Fruit fly (Drosophila melanogaster) whole organism, embryonic: ENCODE measurements around the gene CG9240.

Experiments
- Bgb ChIP-seq: fragments of 200-800 bp; sonication (Bioruptor generic); IDR thresholded peaks from 2 replicates; pipeline ENCODE4 v1.3.6; 2022; ENCODE audit warnings: missing biosample characterization, missing genetic modification characterization; ENCODE audit not compliant: partially characterized antibody
- CG11560 ChIP-seq: fragments of 200-800 bp; sonication (Bioruptor generic); IDR thresholded peaks from 3 replicates; pipeline ENCODE4 v1.3.6; 2022; ENCODE audit warnings: missing biosample characterization, missing genetic modification characterization
- CG12391 ChIP-seq: fragments of 200-800 bp; sonication (Bioruptor generic); optimal IDR thresholded peaks from 3 replicates; lab custom pipeline; 2018; ENCODE audit warnings: missing biosample characterization, mild to moderate bottlenecking, missing genetic modification characterization, moderate library complexity
- CG12659 ChIP-seq: fragments of 200-800 bp; sonication (Bioruptor generic); optimal IDR thresholded peaks from 3 replicates; lab custom pipeline; 2017; ENCODE audit warnings: mild to moderate bottlenecking, missing biosample characterization, missing genetic modification reagents, missing genetic modification characterization
- CG12744 ChIP-seq: fragments of 200-800 bp; sonication (Bioruptor generic); optimal IDR thresholded peaks from 2 replicates; lab custom pipeline; 2016; ENCODE audit warnings: missing biosample characterization, missing genetic modification characterization
- CG14860 ChIP-seq: fragments of 200-800 bp; sonication (Bioruptor generic); IDR thresholded peaks from 3 replicates; pipeline ENCODE4 v1.3.6; 2022; ENCODE audit warnings: missing biosample characterization, missing genetic modification characterization; ENCODE audit not compliant: partially characterized antibody
- CG1647 ChIP-seq: fragments of 200-800 bp; sonication (Bioruptor generic); optimal IDR thresholded peaks from 3 replicates; lab custom pipeline; 2016; ENCODE audit warnings: missing biosample characterization, missing genetic modification characterization
- CG16815 ChIP-seq: fragments of 200-800 bp; sonication (Bioruptor generic); optimal IDR thresholded peaks from 3 replicates; lab custom pipeline; 2017; ENCODE audit warnings: missing biosample characterization, mild to moderate bottlenecking, missing genetic modification characterization
- CG17829 ChIP-seq: fragments of 200-800 bp; optimal IDR thresholded peaks from 2 replicates; lab custom pipeline; 2019; ENCODE audit warnings: missing biosample characterization, mild to moderate bottlenecking, missing genetic modification characterization, moderate library complexity
- CG2116 ChIP-seq: fragments of 200-800 bp; sonication (Bioruptor generic); optimal IDR thresholded peaks from 3 replicates; lab custom pipeline; 2018; ENCODE audit warnings: missing biosample characterization, mild to moderate bottlenecking, missing genetic modification characterization
- CG2120 ChIP-seq: fragments of 200-800 bp; sonication (Bioruptor generic); optimal IDR thresholded peaks from 3 replicates; lab custom pipeline; 2016; ENCODE audit warnings: missing biosample characterization, missing genetic modification characterization
- CG2129 ChIP-seq: fragments of 200-800 bp; sonication (Bioruptor generic); IDR thresholded peaks from 2 replicates; pipeline ENCODE4 v1.3.6; 2022; ENCODE audit warnings: missing biosample characterization, missing genetic modification characterization; ENCODE audit not compliant: partially characterized antibody
- CG30431 ChIP-seq: fragments of 200-800 bp; sonication (Bioruptor generic); optimal IDR thresholded peaks from 2 replicates; lab custom pipeline; 2017; ENCODE audit warnings: missing biosample characterization, missing genetic modification characterization
- CG3163 ChIP-seq: fragments of 200-800 bp; sonication (Bioruptor generic); optimal IDR thresholded peaks from 3 replicates; lab custom pipeline; 2016; ENCODE audit warnings: missing biosample characterization, missing genetic modification characterization
- CG33557 ChIP-seq: fragments of 200-800 bp; sonication (Bioruptor generic); optimal IDR thresholded peaks from 2 replicates; lab custom pipeline; 2019; ENCODE audit warnings: missing biosample characterization, mild to moderate bottlenecking, missing genetic modification characterization, moderate library complexity
- CG34224 ChIP-seq: fragments of 200-800 bp; sonication (Bioruptor generic); IDR thresholded peaks from 3 replicates; pipeline ENCODE4 v1.3.6; 2022; ENCODE audit warnings: missing biosample characterization, missing genetic modification characterization; ENCODE audit not compliant: partially characterized antibody
- CG3838 ChIP-seq: fragments of 200-800 bp; sonication (Bioruptor generic); optimal IDR thresholded peaks from 3 replicates; lab custom pipeline; 2016; ENCODE audit warnings: missing biosample characterization, missing genetic modification characterization
- CG7786 ChIP-seq: fragments of 200-800 bp; sonication (Bioruptor generic); optimal IDR thresholded peaks from 2 replicates; lab custom pipeline; 2016; ENCODE audit warnings: missing biosample characterization, missing genetic modification characterization
- CG7963 ChIP-seq: fragments of 200-800 bp; sonication (Bioruptor generic); IDR thresholded peaks from 3 replicates; pipeline ENCODE4 v1.3.6; 2022; ENCODE audit warnings: missing biosample characterization, missing genetic modification characterization; ENCODE audit not compliant: partially characterized antibody
- CG8359 ChIP-seq: fragments of 200-800 bp; sonication (Bioruptor generic); optimal IDR thresholded peaks from 2 replicates; lab custom pipeline; 2017; ENCODE audit warnings: missing biosample characterization, mild to moderate bottlenecking, missing genetic modification characterization, borderline replicate concordance
- CHES-1-like ChIP-seq: fragments of 200-800 bp; sonication (Bioruptor generic); optimal IDR thresholded peaks from 2 replicates; lab custom pipeline; 2016; ENCODE audit warnings: missing biosample characterization, missing genetic modification characterization
- Deaf1 ChIP-seq: fragments of 200-800 bp; optimal IDR thresholded peaks from 3 replicates; lab custom pipeline; 2019; ENCODE audit warnings: missing biosample characterization, mild to moderate bottlenecking, missing genetic modification characterization, moderate library complexity
- Dp ChIP-seq: fragments of 200-800 bp; sonication (Bioruptor generic); optimal IDR thresholded peaks from 2 replicates; lab custom pipeline; 2018; ENCODE audit warnings: missing biosample characterization, mild to moderate bottlenecking, missing genetic modification characterization, moderate library complexity
- Dref ChIP-seq: fragments of 200-800 bp; sonication (Bioruptor generic); IDR thresholded peaks from 2 replicates; pipeline ENCODE4 v1.3.6; 2022; ENCODE audit warnings: missing biosample characterization, missing genetic modification characterization
- E2f2 ChIP-seq: fragments of 200-800 bp; sonication (Bioruptor generic); IDR thresholded peaks from 2 replicates; pipeline ENCODE4 v1.3.6; 2022; ENCODE audit warnings: missing biosample characterization, missing genetic modification characterization
- Ets97D ChIP-seq: fragments of 200-800 bp; sonication (Bioruptor generic); optimal IDR thresholded peaks from 3 replicates; lab custom pipeline; 2016; ENCODE audit warnings: missing biosample characterization, missing genetic modification characterization
- HHEX ChIP-seq: fragments of 200-800 bp; sonication (Bioruptor generic); optimal IDR thresholded peaks from 3 replicates; lab custom pipeline; 2017; ENCODE audit warnings: missing biosample characterization, mild to moderate bottlenecking, missing genetic modification characterization, missing genetic modification reagents
- HLH4C ChIP-seq: fragments of 200-800 bp; sonication (Bioruptor generic); IDR thresholded peaks from 3 replicates; pipeline ENCODE4 v1.3.6; 2022; ENCODE audit warnings: missing biosample characterization, missing genetic modification characterization; ENCODE audit not compliant: partially characterized antibody
- HmgZ ChIP-seq: fragments of 200-800 bp; sonication (Bioruptor generic); optimal IDR thresholded peaks from 2 replicates; lab custom pipeline; 2018; ENCODE audit warnings: missing biosample characterization, mild to moderate bottlenecking, missing genetic modification characterization
- MBD-R2 ChIP-seq: fragments of 200-800 bp; sonication (Bioruptor generic); IDR thresholded peaks from 2 replicates; pipeline ENCODE4 v1.3.6; 2022; ENCODE audit warnings: missing biosample characterization, missing genetic modification characterization
- Myb ChIP-seq: fragments of 200-800 bp; sonication (Bioruptor generic); optimal IDR thresholded peaks from 2 replicates; lab custom pipeline; 2016; ENCODE audit warnings: missing biosample characterization, missing genetic modification characterization
- NfI ChIP-seq: fragments of 200-800 bp; sonication (Bioruptor generic); optimal IDR thresholded peaks from 3 replicates; lab custom pipeline; 2018; ENCODE audit warnings: missing biosample characterization, mild to moderate bottlenecking, missing genetic modification characterization, moderate library complexity
- Scr ChIP-seq: fragments of 200-800 bp; sonication (Bioruptor generic); IDR thresholded peaks from 2 replicates; pipeline ENCODE4 v1.3.6; 2022; ENCODE audit warnings: missing biosample characterization, missing genetic modification characterization; ENCODE audit not compliant: partially characterized antibody
- Sox100B ChIP-seq: fragments of 200-800 bp; sonication (Bioruptor generic); optimal IDR thresholded peaks from 3 replicates; lab custom pipeline; 2018; ENCODE audit warnings: missing biosample characterization, mild to moderate bottlenecking, missing genetic modification characterization
- Sry-δ ChIP-seq: fragments of 200-800 bp; sonication (Bioruptor generic); optimal IDR thresholded peaks from 2 replicates; lab custom pipeline; 2016; ENCODE audit warnings: missing biosample characterization, missing genetic modification characterization
- ato ChIP-seq: fragments of 200-800 bp; sonication (Bioruptor generic); IDR thresholded peaks from 2 replicates; pipeline ENCODE4 v1.3.6; 2022; ENCODE audit warnings: missing biosample characterization, missing genetic modification characterization; ENCODE audit not compliant: partially characterized antibody
- chn ChIP-seq: fragments of 200-800 bp; sonication (Bioruptor generic); optimal IDR thresholded peaks from 2 replicates; lab custom pipeline; 2016; ENCODE audit warnings: missing biosample characterization, missing genetic modification characterization
- crp ChIP-seq, 2 experiments: fragments of 200-800 bp; sonication (Bioruptor generic); optimal IDR thresholded peaks; 2 replicates in 1 of 2; 3 replicates in 1 of 2; lab custom pipeline; 2017; ENCODE audit warnings: missing biosample characterization in 2 of 2, missing genetic modification characterization in 2 of 2, mild to moderate bottlenecking in 1 of 2, moderate library complexity in 1 of 2
- phol ChIP-seq: fragments of 200-800 bp; sonication (Bioruptor generic); optimal IDR thresholded peaks from 3 replicates; lab custom pipeline; 2018; ENCODE audit warnings: missing biosample characterization, mild to moderate bottlenecking, missing genetic modification characterization, moderate library complexity
- sc ChIP-seq, 3 experiments: fragments of >200 bp in 2 of 3; fragments of 200-800 bp in 1 of 3; sonication (Bioruptor generic) in 1 of 3; optimal IDR thresholded peaks; 2 replicates in 2 of 3; 3 replicates in 1 of 3; lab custom pipeline; 2017; ENCODE audit warnings: mild to moderate bottlenecking in 1 of 3, missing biosample characterization in 1 of 3, missing genetic modification characterization in 1 of 3, missing genetic modification reagents in 1 of 3
- sob ChIP-seq: fragments of 200-800 bp; sonication (Bioruptor generic); IDR thresholded peaks from 2 replicates; pipeline ENCODE4 v1.3.6; 2022; ENCODE audit warnings: missing biosample characterization, missing genetic modification characterization
- sug ChIP-seq: fragments of 200-800 bp; optimal IDR thresholded peaks from 2 replicates; lab custom pipeline; 2019; ENCODE audit warnings: missing biosample characterization, mild to moderate bottlenecking, missing genetic modification characterization, moderate library complexity
- tgo ChIP-seq: fragments of 200-800 bp; sonication (Bioruptor generic); IDR thresholded peaks from 3 replicates; pipeline ENCODE4 v1.3.6; 2022; ENCODE audit warnings: missing biosample characterization, missing genetic modification characterization
- trem ChIP-seq: fragments of 200-800 bp; optimal IDR thresholded peaks from 3 replicates; lab custom pipeline; 2019; ENCODE audit warnings: missing biosample characterization, mild to moderate bottlenecking, missing genetic modification characterization, moderate library complexity
- vnd ChIP-seq: fragments of 200-800 bp; sonication (Bioruptor generic); IDR thresholded peaks from 3 replicates; pipeline ENCODE4 v1.3.6; 2022; ENCODE audit warnings: missing biosample characterization, missing genetic modification characterization; ENCODE audit not compliant: partially characterized antibody

The CG9240 gene

dm6 chrX:15731968-15732367 is 30.9 kb upstream of the CG9240 start, which contains the start of gene CG8191 (continued):
- TF ChIP-seq Scr (GFP tag; lab: Robert Waterston, UW), result peak; percentile 66
- peak; percentile 61; the same call in 2 of the 3 replicates for TF ChIP-seq vnd (GFP tag; lab: Robert Waterston, UW)
- TF ChIP-seq CG14860 (GFP tag; lab: Robert Waterston, UW), result peak; percentile 38; the same call in 2 of the 3 replicates
- TF ChIP-seq Dref (GFP tag; lab: Robert Waterston, UW), result peak; percentile 82
- TF ChIP-seq E2f2, result peak; percentile 87
- peak; percentile 61; the same call in 1 of the 3 replicates for TF ChIP-seq CG7963 (GFP tag; lab: Robert Waterston, UW)
- peak; percentile 80 for TF ChIP-seq CG34224 (GFP tag; lab: Robert Waterston, UW)
- TF ChIP-seq CG2116 (GFP tag; lab: Kevin White, UChicago), result peak; percentile 72
- TF ChIP-seq CG2129, result peak; percentile 45; the same call in 1 of the 2 replicates

DNA sequence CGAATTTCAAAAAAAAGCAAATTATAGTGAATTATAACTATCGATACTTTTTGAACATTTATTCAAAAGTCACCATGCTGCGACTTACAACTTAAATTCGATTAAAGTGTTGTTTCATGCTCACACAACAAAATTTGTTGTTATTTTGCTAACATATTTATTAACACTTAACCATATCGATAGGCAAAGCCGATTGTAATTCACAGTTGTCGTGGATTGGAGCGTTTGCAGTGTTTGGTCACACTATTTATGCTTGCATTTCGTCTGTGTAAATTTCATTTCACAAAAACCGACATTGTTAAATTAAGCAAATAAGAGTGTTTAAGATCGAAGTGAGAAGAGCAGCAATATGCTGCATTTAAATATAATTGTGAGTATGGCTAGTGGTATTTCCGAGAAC is 11.3 kb upstream of the CG9240 start, which contains the start of gene HUWE1:
Gene HUWE1 (plus strand): TSS at position 220 of the 400 bp plus-strand sequence.
- TF ChIP-seq CG33557 (GFP tag; lab: Kevin White, UChicago), result peak; percentile 5
- TF ChIP-seq CG16815, result no peak
- no peak for TF ChIP-seq chn (GFP tag; lab: Kevin White, UChicago)
- peak; percentile 11 for TF ChIP-seq NfI (GFP tag; lab: Kevin White, UChicago)
- TF ChIP-seq CG2129, result peak; percentile 53; the same call in 1 of the 2 replicates
- TF ChIP-seq HLH4C (GFP tag; lab: Robert Waterston, UW), result peak; percentile 71
- peak; percentile 63 for TF ChIP-seq Ets97D (GFP tag; lab: Kevin White, UChicago)
- TF ChIP-seq crp (GFP tag; optimal IDR thresholded peaks at IDR 0.05; lab: Kevin White, UChicago), result peak in 1 of 2 experiments; percentile 29
- TF ChIP-seq CG1647, result peak; percentile 12
- no peak for TF ChIP-seq Sox100B (GFP tag; lab: Kevin White, UChicago)
- TF ChIP-seq CG8359 (GFP tag; lab: Kevin White, UChicago), result no peak
- TF ChIP-seq CG14860 (GFP tag; lab: Robert Waterston, UW), result peak; percentile 60
- TF ChIP-seq CG30431 (GFP tag; lab: Kevin White, UChicago), result no peak
- no peak for TF ChIP-seq sc (optimal IDR thresholded peaks at IDR 0.05; lab: Kevin White, UChicago)
- no peak for TF ChIP-seq sc (GFP tag; optimal IDR thresholded peaks at IDR 0.05; lab: Kevin White, UChicago)
- peak; percentile 45; the same call in 1 of the 2 replicates for TF ChIP-seq sob (GFP tag; lab: Robert Waterston, UW)
- TF ChIP-seq CG12659 (GFP tag; lab: Kevin White, UChicago), result peak; percentile 73
- peak; percentile 85 for TF ChIP-seq Sry-δ
- TF ChIP-seq CG7786, result peak; percentile 14
- peak; percentile 58 for TF ChIP-seq phol (tag; lab: Kevin White, UChicago)
- peak; percentile 43 for TF ChIP-seq CHES-1-like
- TF ChIP-seq vnd (GFP tag; lab: Robert Waterston, UW), result peak; percentile 67
- TF ChIP-seq ato, result peak; percentile 61; the same call in 1 of the 2 replicates
- no peak for TF ChIP-seq sug (tag; lab: Kevin White, UChicago)
- peak; percentile 33 for TF ChIP-seq CG3163
- peak; percentile 57 for TF ChIP-seq trem (tag; lab: Kevin White, UChicago)
- peak; percentile 56 for TF ChIP-seq MBD-R2
- TF ChIP-seq Dp, result peak; percentile 68
- peak; percentile 49; the same call in 1 of the 3 replicates for TF ChIP-seq CG11560 (tag; lab: Robert Waterston, UW)
- peak; percentile 79 for TF ChIP-seq Bgb (GFP tag; lab: Robert Waterston, UW)
- peak; percentile 45 for TF ChIP-seq CG17829 (tag; lab: Kevin White, UChicago)
- peak; percentile 63 for TF ChIP-seq HmgZ (tag; lab: Kevin White, UChicago)
- TF ChIP-seq Myb, result peak; percentile 61
- TF ChIP-seq CG12744, result no peak
- no peak for TF ChIP-seq CG3838 (GFP tag; lab: Kevin White, UChicago)
- TF ChIP-seq CG12391 (tag; lab: Kevin White, UChicago), result peak; percentile 37
- no peak for TF ChIP-seq Deaf1 (tag; lab: Kevin White, UChicago)
- no peak for TF ChIP-seq tgo
- no peak for TF ChIP-seq HHEX (GFP tag; lab: Kevin White, UChicago)
- TF ChIP-seq Dref (GFP tag; lab: Robert Waterston, UW), result peak; percentile 82
- peak; percentile 63 for TF ChIP-seq CG2120 (GFP tag; lab: Kevin White, UChicago)
